Fruit fly (Drosophila melanogaster): ENCODE data around the gene CG1368.

DNA sequence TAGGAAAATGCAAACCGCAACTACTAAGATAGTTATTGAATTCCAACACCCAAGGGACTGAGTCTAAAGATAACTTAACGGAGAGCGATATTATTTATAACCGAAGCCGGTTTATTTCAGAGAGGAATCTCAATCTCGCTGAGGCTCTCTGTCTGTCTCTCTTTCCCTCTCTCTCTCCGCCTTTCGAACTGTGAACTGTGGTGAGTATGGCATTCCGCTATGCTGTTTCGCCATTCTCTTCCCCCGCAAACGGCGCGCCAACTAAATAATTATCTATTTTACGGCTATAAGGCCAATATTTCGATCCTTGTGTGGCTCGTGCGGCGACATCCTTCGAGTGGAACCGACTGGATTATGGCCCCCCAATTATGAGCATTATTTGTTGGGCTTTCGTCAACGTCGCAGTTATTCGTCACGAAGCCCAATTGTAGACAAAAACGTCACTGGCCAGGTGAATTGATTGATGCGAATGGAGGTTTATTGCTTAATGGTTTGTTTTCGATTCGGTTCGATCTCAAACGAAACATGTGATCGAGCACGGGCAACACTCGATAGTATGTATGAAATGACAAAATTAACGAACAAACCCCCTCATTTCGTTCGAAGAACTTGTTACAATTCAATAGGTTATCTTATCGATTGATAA lies 37.7 kb downstream of the CG1368 start:
- TF ChIP-seq CG7839 (tag; optimal IDR thresholded peaks at IDR 0.05) (no peak), CG11093 (GFP tag; IDR thresholded peaks at IDR 0.05) (no peak)

All from whole organism, embryonic.